Worm (Caenorhabditis elegans) whole organism, L4/young adult: Measurements from ENCODE around the gene F10E9.12.
"Not testable (repeated sequence)": the region's sequence is repeated elsewhere in the genome, so short reads cannot be mapped to it uniquely, and the experiment has no call there.

Experiments
- W03F9.2 ChIP-seq: fragments of 150-350 bp; optimal IDR thresholded peaks from 2 replicates; lab custom pipeline; 2014; ENCODE audit warnings: missing biosample characterization, missing genetic modification characterization
- dao-5 ChIP-seq: sonication (generic microtip); optimal IDR thresholded peaks from 2 replicates; lab custom pipeline; 2016; ENCODE audit warnings: missing genotype, missing genetic modification characterization, moderate library complexity, missing compliant biosample characterization

DNA sequence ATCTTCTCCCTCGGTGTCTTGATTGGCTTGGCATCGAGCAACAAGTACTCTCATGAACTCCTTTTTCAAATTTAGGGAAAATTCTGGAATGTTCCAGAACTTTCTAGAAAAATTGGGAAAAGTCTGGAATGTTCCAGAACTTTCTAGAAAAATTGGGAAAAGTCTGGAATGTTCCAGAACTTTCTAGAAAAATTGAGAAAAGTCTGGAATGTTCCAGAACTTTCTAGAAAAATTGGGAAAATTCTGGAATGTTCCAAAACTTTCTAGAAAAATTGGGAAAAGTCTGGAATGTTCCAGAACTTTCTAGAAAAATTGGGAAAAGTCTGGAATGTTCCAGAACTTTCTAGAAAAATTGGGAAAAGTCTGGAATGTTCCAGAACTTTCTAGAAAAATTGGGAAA, 19.9 kb downstream of the F10E9.12 start, which contains the start of gene ZC262.7:
- not testable (repeated sequence) for TF ChIP-seq dao-5, W03F9.2 (tag; lab: Kevin White, UChicago)
